Worm (Caenorhabditis elegans) whole organism, L4 larva: ENCODE results near the gene unc-6.

Experiments
- F44E2.7 ChIP-seq: fragments of 200-800 bp; sonication (Bioruptor generic); IDR thresholded peaks from 2 replicates; pipeline ENCODE4 v2.1.2; 2022; ENCODE audit warnings: missing genetic modification characterization, missing compliant biosample characterization
- T26A8.4 ChIP-seq: fragments of 200-800 bp; sonication (Bioruptor generic); IDR thresholded peaks from 2 replicates; pipeline ENCODE4 v1.3.6; 2022; ENCODE audit warnings: missing genetic modification characterization, missing compliant biosample characterization
- ceh-20 ChIP-seq: fragments of 200-800 bp; sonication (Bioruptor generic); IDR thresholded peaks from 2 replicates; pipeline ENCODE4 v1.3.6; 2022; ENCODE audit warnings: missing genetic modification reagents, missing genetic modification characterization, missing compliant biosample characterization
- daf-16 ChIP-seq, 3 experiments: sonication (generic microtip); optimal IDR thresholded peaks; 2 replicates each; lab custom pipeline; 2016 to 2017; ENCODE audit warnings: missing genetic modification characterization in 3 of 3, missing genetic modification reagents in 3 of 3, mild to moderate bottlenecking in 2 of 3, missing compliant biosample characterization in 2 of 3, missing biosample characterization in 1 of 3, moderate library complexity in 1 of 3
- daf-19 ChIP-seq: fragments of 200-800 bp; sonication (Bioruptor generic); conservative IDR thresholded peaks from 2 replicates; pipeline ENCODE4 v1.3.6; 2022; ENCODE audit warnings: missing genetic modification characterization, missing compliant biosample characterization
- daf-8 ChIP-seq: fragments of 200-800 bp; sonication (Bioruptor generic); IDR thresholded peaks from 2 replicates; pipeline ENCODE4 v1.3.6; 2022; ENCODE audit warnings: missing genetic modification characterization, missing compliant biosample characterization
- dmd-6 ChIP-seq: fragments of 200-800 bp; sonication (Bioruptor generic); IDR thresholded peaks from 2 replicates; pipeline ENCODE4 v1.3.6; 2022; ENCODE audit warnings: missing genetic modification reagents, missing genetic modification characterization, missing compliant biosample characterization
- dve-1 ChIP-seq: sonication (generic microtip); optimal IDR thresholded peaks from 2 replicates; lab custom pipeline; 2017; ENCODE audit warnings: antibody characterized with exemption, mild to moderate bottlenecking, missing genetic modification characterization, missing compliant biosample characterization; ENCODE audit not compliant: insufficient read depth
- hif-1 ChIP-seq, 2 experiments: sonication (generic microtip); optimal IDR thresholded peaks; 2 replicates each; lab custom pipeline; 2016 to 2017; ENCODE audit warnings: missing compliant biosample characterization in 2 of 2, missing genetic modification characterization in 2 of 2, missing genetic modification reagents in 2 of 2, missing genotype in 2 of 2, mild to moderate bottlenecking in 1 of 2
- hlh-11 ChIP-seq: fragments of 200-800 bp; sonication (Bioruptor generic); optimal IDR thresholded peaks from 2 replicates; lab custom pipeline; 2018; ENCODE audit warnings: mild to moderate bottlenecking, missing genetic modification characterization, missing compliant biosample characterization
- hlh-30 ChIP-seq: sonication (generic microtip); optimal IDR thresholded peaks from 2 replicates; lab custom pipeline; 2017; ENCODE audit warnings: antibody characterized with exemption, mild to moderate bottlenecking, missing genetic modification characterization, missing compliant biosample characterization; ENCODE audit not compliant: insufficient read depth
- lin-1 ChIP-seq: fragments of 200-800 bp; sonication (Bioruptor generic); IDR thresholded peaks from 2 replicates; pipeline ENCODE4 v1.3.6; 2022; ENCODE audit warnings: missing genetic modification reagents, missing genetic modification characterization, missing compliant biosample characterization
- lin-29 ChIP-seq: fragments of 200-800 bp; sonication (Bioruptor generic); IDR thresholded peaks from 2 replicates; pipeline ENCODE4 v1.3.6; 2022; ENCODE audit warnings: missing genetic modification reagents, missing genetic modification characterization, missing compliant biosample characterization
- madf-9 ChIP-seq: fragments of 200-800 bp; sonication (Bioruptor generic); conservative IDR thresholded peaks from 2 replicates; pipeline ENCODE4 v1.3.6; 2022; ENCODE audit warnings: missing genetic modification reagents, missing genetic modification characterization, missing compliant biosample characterization
- mdl-1 ChIP-seq, 2 experiments: fragments of 150-350 bp in 1 of 2; sonication (generic microtip) in 1 of 2; optimal IDR thresholded peaks; 2 replicates each; lab custom pipeline; 2014 to 2017; ENCODE audit warnings: missing biosample characterization in 2 of 2, missing genetic modification characterization in 2 of 2
- mep-1 ChIP-seq: fragments of 150-350 bp; sonication (generic microtip); optimal IDR thresholded peaks from 3 replicates; lab custom pipeline; 2014; ENCODE audit warnings: missing biosample characterization, missing genetic modification characterization
- mxl-2 ChIP-seq: fragments of 200-800 bp; sonication (Bioruptor generic); conservative IDR thresholded peaks from 2 replicates; pipeline ENCODE4 v1.3.6; 2022; ENCODE audit warnings: missing genetic modification reagents, missing genetic modification characterization, missing compliant biosample characterization
- nhr-102 ChIP-seq: sonication (generic microtip); optimal IDR thresholded peaks from 2 replicates; lab custom pipeline; 2016; ENCODE audit warnings: mild to moderate bottlenecking, missing genetic modification characterization, moderate library complexity, missing compliant biosample characterization
- nhr-11 ChIP-seq: fragments of 150-350 bp; optimal IDR thresholded peaks from 2 replicates; lab custom pipeline; 2014; ENCODE audit warnings: missing biosample characterization, missing genetic modification characterization
- nhr-237 ChIP-seq: sonication (generic microtip); optimal IDR thresholded peaks from 2 replicates; lab custom pipeline; 2017; ENCODE audit warnings: missing biosample characterization, missing genetic modification characterization
- nhr-28 ChIP-seq: fragments of 150-350 bp; optimal IDR thresholded peaks from 2 replicates; lab custom pipeline; 2014; ENCODE audit warnings: missing biosample characterization, missing genetic modification characterization
- nhr-41 ChIP-seq: fragments of 200-800 bp; sonication (Bioruptor generic); IDR thresholded peaks from 2 replicates; pipeline ENCODE4 v1.3.6; 2022; ENCODE audit warnings: missing genetic modification reagents, missing genetic modification characterization, missing compliant biosample characterization
- nhr-48 ChIP-seq: sonication (generic microtip); optimal IDR thresholded peaks from 2 replicates; lab custom pipeline; 2016; ENCODE audit warnings: mild to moderate bottlenecking, missing genetic modification characterization, missing compliant biosample characterization
- nhr-77 ChIP-seq: fragments of 150-350 bp; optimal IDR thresholded peaks from 2 replicates; lab custom pipeline; 2014; ENCODE audit warnings: missing biosample characterization, missing genetic modification characterization
- php-3 ChIP-seq: fragments of 200-800 bp; sonication (Bioruptor generic); IDR thresholded peaks from 2 replicates; pipeline ENCODE4 v1.3.6; 2022; ENCODE audit warnings: missing genetic modification reagents, missing genetic modification characterization, missing compliant biosample characterization
- pqm-1 ChIP-seq: sonication (generic microtip); optimal IDR thresholded peaks from 2 replicates; lab custom pipeline; 2017; ENCODE audit warnings: missing biosample characterization, missing genetic modification characterization
- set-16 ChIP-seq: fragments of 200-800 bp; sonication (Bioruptor generic); IDR thresholded peaks from 2 replicates; pipeline ENCODE4 v1.3.6; 2022; ENCODE audit warnings: missing genetic modification reagents, missing genetic modification characterization, missing compliant biosample characterization
- snpc-1.2 ChIP-seq: fragments of 200-800 bp; sonication (Bioruptor generic); IDR thresholded peaks from 2 replicates; pipeline ENCODE4 v1.3.6; 2022; ENCODE audit warnings: missing genetic modification reagents, missing genetic modification characterization, missing compliant biosample characterization
- unc-62 ChIP-seq, 3 experiments: fragments of 150-350 bp in 1 of 3; sonication (generic microtip); optimal IDR thresholded peaks in 2 of 3; peaks in 1 of 3; 1 replicate in 1 of 3; 2 replicates in 2 of 3; lab custom pipeline; 2014 to 2017; ENCODE audit warnings: missing biosample characterization in 3 of 3, missing genetic modification characterization in 3 of 3, missing genetic modification reagents in 3 of 3, missing genotype in 1 of 3
- zfp-3 ChIP-seq: fragments of 200-800 bp; sonication (Bioruptor generic); conservative IDR thresholded peaks from 2 replicates; pipeline ENCODE4 v1.3.6; 2022; ENCODE audit warnings: missing genetic modification reagents, missing genetic modification characterization, missing compliant biosample characterization
- ztf-7 ChIP-seq: fragments of 150-350 bp; optimal IDR thresholded peaks from 2 replicates; lab custom pipeline; 2014; ENCODE audit warnings: missing biosample characterization, missing genetic modification characterization

Gene unc-6

DNA sequence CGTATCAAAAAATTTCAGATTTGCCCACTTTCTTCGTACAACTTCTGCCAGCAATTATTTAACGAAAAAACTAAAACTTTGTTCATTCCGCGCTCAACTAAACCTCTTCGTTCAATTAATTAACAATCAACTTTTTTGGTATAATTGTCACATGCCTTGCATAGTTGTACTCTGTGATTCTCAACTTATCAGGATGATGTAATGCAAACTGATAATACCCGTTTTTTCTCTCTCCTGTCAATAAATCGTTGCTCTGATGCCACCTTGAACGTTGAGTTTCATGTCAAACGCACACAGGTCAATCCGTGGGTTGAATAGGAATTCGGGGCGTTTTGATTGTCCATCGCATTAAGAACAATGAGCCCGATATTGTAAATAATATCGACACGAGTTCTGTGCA lies 16.1 kb downstream of the unc-6 start:
- 0 out of 2 replicates have a peak, but pooled peaks have one; percentile 13 for TF ChIP-seq lin-1 (GFP tag; lab: Robert Waterston, UW)
- no peak for TF ChIP-seq daf-8 (GFP tag; lab: Robert Waterston, UW)
- TF ChIP-seq mep-1 (tag; lab: Kevin White, UChicago), result peak; percentile 50
- TF ChIP-seq nhr-28 (tag; lab: Kevin White, UChicago), result peak; percentile 77
- peak; percentile 51; the same call in 1 of the 2 replicates for TF ChIP-seq php-3 (GFP tag; lab: Robert Waterston, UW)
- TF ChIP-seq hif-1 (tag; optimal IDR thresholded peaks at IDR 0.05; lab: Kevin White, UChicago), result peak in 1 of 2 experiments; percentile 21
- no peak for TF ChIP-seq nhr-237 (tag; lab: Kevin White, UChicago)
- TF ChIP-seq dve-1 (tag; lab: Kevin White, UChicago), result peak; percentile 86
- no peak for TF ChIP-seq unc-62 (GFP tag; optimal IDR thresholded peaks at IDR 0.05 in 1 of 2; lab: Kevin White, UChicago)
- no peak for TF ChIP-seq unc-62 (tag; optimal IDR thresholded peaks at IDR 0.05; lab: Kevin White, UChicago)
- peak; percentile 76 for TF ChIP-seq hlh-11 (tag; lab: Kevin White, UChicago)
- no peak for TF ChIP-seq daf-16 (GFP tag; optimal IDR thresholded peaks at IDR 0.05; lab: Kevin White, UChicago)
- TF ChIP-seq daf-16 (tag; optimal IDR thresholded peaks at IDR 0.05; lab: Kevin White, UChicago), result peak; percentile 78
- peak; percentile 61 for TF ChIP-seq ztf-7 (tag; lab: Kevin White, UChicago)
- peak; percentile 88 for TF ChIP-seq pqm-1 (tag; lab: Kevin White, UChicago)
- TF ChIP-seq dmd-6 (GFP tag; lab: Robert Waterston, UW), result peak; percentile 85
- no peak for TF ChIP-seq madf-9 (GFP tag; lab: Robert Waterston, UW)
- peak; percentile 50 for TF ChIP-seq nhr-48
- 0 out of 2 replicates have a peak, but pooled peaks have one; percentile 10 for TF ChIP-seq nhr-41 (GFP tag; lab: Robert Waterston, UW)
- peak; percentile 25 for TF ChIP-seq hlh-30 (tag; lab: Kevin White, UChicago)
- TF ChIP-seq snpc-1.2 (GFP tag; lab: Robert Waterston, UW), result no peak
- no peak for TF ChIP-seq F44E2.7 (GFP tag; lab: Robert Waterston, UW)
- peak; percentile 8 for TF ChIP-seq nhr-102 (tag; lab: Kevin White, UChicago)
- TF ChIP-seq nhr-77, result peak; percentile 55
- TF ChIP-seq ceh-20 (GFP tag; lab: Robert Waterston, UW), result 0 out of 2 replicates have a peak, but pooled peaks have one; percentile 17

DNA sequence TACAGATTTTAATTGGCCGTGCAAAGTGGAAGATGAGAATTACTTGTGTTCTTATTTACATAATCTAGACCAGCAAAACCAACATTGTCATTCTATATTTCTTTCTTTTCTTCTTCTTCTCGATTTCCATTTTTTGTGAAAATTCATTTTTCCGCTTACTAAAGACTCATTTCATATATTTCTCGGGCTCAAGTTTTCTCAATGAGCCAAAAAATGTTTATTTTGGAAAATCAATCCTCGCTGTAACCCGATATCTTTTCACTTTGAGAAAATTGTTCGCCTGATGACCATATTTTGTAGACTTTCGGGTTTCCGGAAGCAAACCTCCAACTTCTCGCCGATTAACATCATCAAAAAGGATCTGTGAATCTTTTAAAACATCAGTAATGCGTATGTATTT lies 24.5 kb downstream of the unc-6 start, which contains the start of gene nhx-4:
TSS of gene nhx-4 (plus strand) at position 301 of the 400 bp plus-strand sequence.
- TF ChIP-seq T26A8.4 (GFP tag; lab: Robert Waterston, UW) (no peak), set-16 (GFP tag; lab: Robert Waterston, UW) (no peak)

DNA sequence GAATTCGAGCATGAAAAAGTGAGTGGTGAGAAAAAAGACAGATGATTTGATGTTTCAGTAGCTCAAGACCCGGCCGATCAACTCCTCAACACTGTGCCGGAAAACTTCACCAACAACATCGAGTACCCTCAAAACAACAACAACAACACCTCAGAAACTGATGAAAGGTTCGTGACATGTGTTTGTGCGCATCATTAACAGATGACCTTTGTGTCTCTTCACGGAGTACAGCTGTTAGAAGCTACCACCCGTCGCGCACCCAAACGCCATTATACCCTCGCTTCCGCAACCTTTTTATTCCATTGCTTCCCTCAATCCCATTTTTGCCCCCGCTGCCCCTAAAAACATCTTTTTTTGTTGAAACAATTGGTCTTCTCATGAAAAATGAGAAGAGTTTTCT lies 25.8 kb downstream of the unc-6 start:
- TF ChIP-seq nhr-48 (no peak), daf-16 (GFP tag; optimal IDR thresholded peaks at IDR 0.05; lab: Kevin White, UChicago) (peak in 1 of 2 experiments; percentile 64), daf-16 (tag; optimal IDR thresholded peaks at IDR 0.05; lab: Kevin White, UChicago) (no peak)
- TF ChIP-seq, all 104 proteins: peak for 1

DNA sequence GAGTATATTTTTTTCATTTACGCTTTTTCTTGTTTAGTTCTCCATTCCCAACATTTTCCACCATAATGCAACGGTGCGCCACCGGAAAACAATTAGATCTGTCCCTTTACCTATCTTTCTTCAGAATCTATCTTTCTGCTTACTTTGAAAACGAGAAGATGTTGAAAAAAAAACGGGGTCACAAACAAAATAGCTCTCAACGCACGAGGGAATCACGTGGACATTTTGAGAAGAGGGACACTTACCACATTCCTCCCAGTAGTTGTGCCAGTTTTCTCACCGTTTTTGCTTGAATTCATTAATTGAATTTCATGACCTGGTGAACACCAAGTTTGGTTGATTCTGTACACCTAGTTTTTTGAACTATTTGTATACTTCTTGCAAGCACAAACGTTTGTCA lies 26.7 kb downstream of the unc-6 start:
- TF ChIP-seq nhr-11 (tag; lab: Kevin White, UChicago) (no peak), unc-62 (GFP tag; optimal IDR thresholded peaks at IDR 0.05 in 1 of 2; lab: Kevin White, UChicago) (peak in 1 of 2 experiments; percentile 71), unc-62 (tag; optimal IDR thresholded peaks at IDR 0.05; lab: Kevin White, UChicago) (no peak), dmd-6 (GFP tag; lab: Robert Waterston, UW) (no peak), mxl-2 (GFP tag; lab: Robert Waterston, UW) (peak; percentile 92), lin-29 (GFP tag; lab: Robert Waterston, UW) (no peak), hlh-30 (tag; lab: Kevin White, UChicago) (peak; percentile 40), nhr-28 (tag; lab: Kevin White, UChicago) (no peak), mdl-1 (tag; optimal IDR thresholded peaks at IDR 0.05; lab: Kevin White, UChicago) (peak in 1 of 2 experiments; percentile 4)

DNA sequence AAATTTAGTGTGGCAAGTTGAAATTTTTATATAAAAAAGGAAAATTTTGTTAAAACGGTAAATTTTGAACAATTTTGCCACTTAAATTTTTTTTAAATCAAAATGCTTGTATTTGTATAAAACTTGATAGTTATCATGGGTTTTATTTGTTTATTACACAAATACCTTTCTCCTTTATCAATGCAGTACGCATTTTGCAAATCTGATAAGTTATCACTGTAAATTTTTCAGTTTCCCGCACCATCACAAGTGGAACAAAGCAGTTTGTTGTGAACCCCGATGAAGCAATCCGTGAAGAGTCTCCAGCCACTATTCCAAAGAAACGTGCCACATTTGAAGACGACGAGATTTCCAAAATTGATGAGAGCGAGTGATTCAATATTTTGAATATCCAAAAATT lies 30.7 kb downstream of the unc-6 start:
- TF ChIP-seq mdl-1 (tag; optimal IDR thresholded peaks at IDR 0.05; lab: Kevin White, UChicago) (no peak), daf-19 (GFP tag; lab: Robert Waterston, UW) (no peak), zfp-3 (GFP tag; lab: Robert Waterston, UW) (no peak), unc-62 (GFP tag; optimal IDR thresholded peaks at IDR 0.05 in 1 of 2; lab: Kevin White, UChicago) (peak in 1 of 2 experiments; percentile 66), unc-62 (tag; optimal IDR thresholded peaks at IDR 0.05; lab: Kevin White, UChicago) (no peak)
